Fruit fly (Drosophila melanogaster) whole organism, prepupa: ENCODE results near the gene IFT46.

Experiments
- CG10669 ChIP-seq: fragments of 200-800 bp; sonication (Bioruptor generic); optimal IDR thresholded peaks from 3 replicates; lab custom pipeline; 2018; ENCODE audit warnings: missing biosample characterization, mild to moderate bottlenecking, missing genetic modification characterization, moderate library complexity
- CG16779 ChIP-seq: fragments of 200-800 bp; sonication (Bioruptor generic); optimal IDR thresholded peaks from 3 replicates; lab custom pipeline; 2017; ENCODE audit warnings: missing biosample characterization, mild to moderate bottlenecking, missing genetic modification characterization
- CG6276 ChIP-seq: fragments of 200-800 bp; sonication (Bioruptor generic); optimal IDR thresholded peaks from 2 replicates; lab custom pipeline; 2017; ENCODE audit warnings: missing biosample characterization, mild to moderate bottlenecking, missing genetic modification characterization
- eg ChIP-seq: fragments of 200-800 bp; sonication (Bioruptor generic); IDR thresholded peaks from 3 replicates; pipeline ENCODE4 v1.3.6; 2022; ENCODE audit warnings: missing biosample characterization, missing genetic modification characterization

- TF ChIP-seq CG16779 (tag; lab: Kevin White, UChicago) (no peak), CG10669 (GFP tag; lab: Kevin White, UChicago) (no peak), CG6276 (GFP tag; lab: Kevin White, UChicago) (no peak), eg (GFP tag; lab: Robert Waterston, UW) (no peak)
Observed at dm6 chr2L:18590100-18590941, 25.6 kb downstream of the IFT46 start, which contains the start of the genes Pde11 and CG15160.
